Fruit fly (Drosophila melanogaster) whole organism, embryonic: ENCODE measurements around the gene GlnRS.

Experiments used
- Asciz ChIP-seq: fragments of 200-800 bp; sonication (Bioruptor generic); optimal IDR thresholded peaks from 2 replicates; lab custom pipeline; 2017; ENCODE audit warnings: missing biosample characterization, mild to moderate bottlenecking, missing genetic modification characterization, missing genetic modification reagents
- CG10431 ChIP-seq: fragments of 200-800 bp; sonication (Bioruptor generic); optimal IDR thresholded peaks from 3 replicates; lab custom pipeline; 2018; ENCODE audit warnings: missing biosample characterization, mild to moderate bottlenecking, missing genetic modification characterization
- CG11695 ChIP-seq: fragments of 200-800 bp; sonication (Bioruptor generic); IDR thresholded peaks from 3 replicates; pipeline ENCODE4 v1.3.6; 2022; ENCODE audit warnings: missing biosample characterization, missing genetic modification characterization
- CG14441 ChIP-seq: fragments of 200-800 bp; sonication (Bioruptor generic); IDR thresholded peaks from 2 replicates; pipeline ENCODE4 v1.3.6; 2022; ENCODE audit warnings: missing biosample characterization, missing genetic modification characterization
- CG1529 ChIP-seq: fragments of 200-800 bp; sonication (Bioruptor generic); optimal IDR thresholded peaks from 3 replicates; lab custom pipeline; 2018; ENCODE audit warnings: missing biosample characterization, missing genetic modification characterization
- CG15479 ChIP-seq: fragments of 200-800 bp; sonication (Bioruptor generic); optimal IDR thresholded peaks from 3 replicates; lab custom pipeline; 2019; ENCODE audit warnings: missing biosample characterization, mild to moderate bottlenecking, missing genetic modification characterization, moderate library complexity
- CG15514 ChIP-seq: fragments of 200-800 bp; sonication (Bioruptor generic); optimal IDR thresholded peaks from 3 replicates; lab custom pipeline; 2017; ENCODE audit warnings: missing biosample characterization, missing genetic modification characterization, mild to moderate bottlenecking, moderate library complexity, missing genetic modification reagents
- CG16779 ChIP-seq: fragments of 200-800 bp; sonication (Bioruptor generic); IDR thresholded peaks from 2 replicates; pipeline ENCODE4 v1.3.6; 2022; ENCODE audit warnings: missing biosample characterization, missing genetic modification characterization
- CG1792 ChIP-seq: fragments of 200-800 bp; sonication (Bioruptor generic); optimal IDR thresholded peaks from 2 replicates; lab custom pipeline; 2016; ENCODE audit warnings: missing biosample characterization, missing genetic modification characterization
- CG1832 ChIP-seq: fragments of 200-800 bp; sonication (Bioruptor generic); optimal IDR thresholded peaks from 2 replicates; lab custom pipeline; 2017; ENCODE audit warnings: missing biosample characterization, mild to moderate bottlenecking, missing genetic modification characterization, inconsistent platforms
- CG2678 ChIP-seq: fragments of 200-800 bp; sonication (Bioruptor generic); optimal IDR thresholded peaks from 3 replicates; lab custom pipeline; 2019; ENCODE audit warnings: missing biosample characterization, mild to moderate bottlenecking, missing genetic modification characterization, moderate library complexity
- CG5180 ChIP-seq: fragments of 200-800 bp; sonication (Bioruptor generic); optimal IDR thresholded peaks from 3 replicates; lab custom pipeline; 2017; ENCODE audit warnings: missing biosample characterization, missing genetic modification characterization, mild to moderate bottlenecking, moderate library complexity, missing genetic modification reagents
- CG7928 ChIP-seq: fragments of 200-800 bp; sonication (Bioruptor generic); optimal IDR thresholded peaks from 2 replicates; lab custom pipeline; 2017; ENCODE audit warnings: missing biosample characterization, mild to moderate bottlenecking, missing genetic modification characterization
- CG8765 ChIP-seq: fragments of 200-800 bp; sonication (Bioruptor generic); IDR thresholded peaks from 2 replicates; pipeline ENCODE4 v1.3.6; 2022; ENCODE audit warnings: missing biosample characterization, missing genetic modification characterization
- CG9215 ChIP-seq: fragments of 200-800 bp; sonication (Bioruptor generic); IDR thresholded peaks from 2 replicates; pipeline ENCODE4 v1.3.6; 2022; ENCODE audit warnings: missing biosample characterization, missing genetic modification characterization
- CG9797 ChIP-seq: fragments of 200-800 bp; sonication (Bioruptor generic); optimal IDR thresholded peaks from 3 replicates; lab custom pipeline; 2018; ENCODE audit warnings: missing biosample characterization, mild to moderate bottlenecking, missing genetic modification characterization
- Camta ChIP-seq: fragments of 200-800 bp; sonication (Bioruptor generic); optimal IDR thresholded peaks from 2 replicates; lab custom pipeline; 2016; ENCODE audit warnings: missing biosample characterization, missing genetic modification characterization
- D19A ChIP-seq: fragments of 200-800 bp; optimal IDR thresholded peaks from 3 replicates; lab custom pipeline; 2019; ENCODE audit warnings: missing biosample characterization, mild to moderate bottlenecking, missing genetic modification characterization, moderate library complexity
- Dip2 ChIP-seq: fragments of 200-800 bp; sonication (Bioruptor generic); IDR thresholded peaks from 2 replicates; pipeline ENCODE4 v1.3.6; 2022; ENCODE audit warnings: missing biosample characterization, missing genetic modification characterization
- ERR ChIP-seq: fragments of 200-800 bp; sonication (Bioruptor generic); optimal IDR thresholded peaks from 2 replicates; lab custom pipeline; 2016; ENCODE audit warnings: missing biosample characterization, missing genetic modification characterization
- Ets65A ChIP-seq: fragments of 200-800 bp; sonication (Bioruptor generic); peaks from one replicate; lab custom pipeline; 2016; ENCODE audit warnings: missing biosample characterization, missing genetic modification characterization
- Fer1 ChIP-seq: fragments of 200-800 bp; sonication (Bioruptor generic); optimal IDR thresholded peaks from 2 replicates; lab custom pipeline; 2017; ENCODE audit warnings: missing biosample characterization, mild to moderate bottlenecking, missing genetic modification characterization
- Jarid2 ChIP-seq: fragments of 200-800 bp; sonication (Bioruptor generic); optimal IDR thresholded peaks from 3 replicates; lab custom pipeline; 2017; ENCODE audit warnings: mild to moderate bottlenecking, missing biosample characterization, missing genetic modification reagents, missing genetic modification characterization
- Nf-YC ChIP-seq: fragments of 200-800 bp; optimal IDR thresholded peaks from 3 replicates; lab custom pipeline; 2019; ENCODE audit warnings: missing biosample characterization, mild to moderate bottlenecking, missing genetic modification characterization, moderate library complexity
- Pdp1 ChIP-seq, 2 experiments: fragments of 200-800 bp; sonication (Bioruptor generic); optimal IDR thresholded peaks; 3 replicates each; lab custom pipeline; 2016; ENCODE audit warnings: missing biosample characterization in 2 of 2, missing genetic modification characterization in 2 of 2, mild to moderate bottlenecking in 1 of 2, moderate library complexity in 1 of 2
- Side ChIP-seq: fragments of 200-800 bp; sonication (Bioruptor generic); optimal IDR thresholded peaks from 2 replicates; lab custom pipeline; 2016; ENCODE audit warnings: missing biosample characterization, missing genetic modification characterization
- az2 ChIP-seq: fragments of 200-800 bp; sonication (Bioruptor generic); optimal IDR thresholded peaks from 3 replicates; lab custom pipeline; 2016; ENCODE audit warnings: missing biosample characterization, missing genetic modification characterization
- bab2 ChIP-seq: fragments of 200-800 bp; sonication (Bioruptor generic); optimal IDR thresholded peaks from 2 replicates; lab custom pipeline; 2016; ENCODE audit warnings: missing biosample characterization, missing genetic modification characterization
- caup ChIP-seq: fragments of 200-800 bp; sonication (Bioruptor generic); optimal IDR thresholded peaks from 3 replicates; lab custom pipeline; 2017; ENCODE audit warnings: missing biosample characterization, mild to moderate bottlenecking, missing genetic modification characterization, moderate library complexity; ENCODE audit not compliant: severe bottlenecking
- croc ChIP-seq: fragments of 200-800 bp; sonication (Bioruptor generic); conservative IDR thresholded peaks from 3 replicates; pipeline ENCODE4 v1.3.6; 2022; ENCODE audit warnings: missing biosample characterization, missing genetic modification characterization
- da ChIP-seq: fragments of 200-800 bp; sonication (Bioruptor generic); optimal IDR thresholded peaks from 2 replicates; lab custom pipeline; 2016; ENCODE audit warnings: missing biosample characterization, missing genetic modification characterization
- grn ChIP-seq: fragments of 200-800 bp; sonication (Bioruptor generic); optimal IDR thresholded peaks from 3 replicates; lab custom pipeline; 2017; ENCODE audit warnings: missing biosample characterization, missing genetic modification characterization
- gsb ChIP-seq: fragments of 200-800 bp; sonication (Bioruptor generic); IDR thresholded peaks from 2 replicates; pipeline ENCODE4 v1.3.6; 2022; ENCODE audit warnings: missing biosample characterization, missing genetic modification characterization
- hth ChIP-seq: fragments of >200 bp; optimal IDR thresholded peaks from 2 replicates; lab custom pipeline; 2017; ENCODE audit warnings: inconsistent platforms
- kay ChIP-seq: fragments of 200-800 bp; sonication (Bioruptor generic); optimal IDR thresholded peaks from 2 replicates; lab custom pipeline; 2016; ENCODE audit warnings: missing biosample characterization, missing genetic modification characterization
- klu ChIP-seq: fragments of 200-800 bp; sonication (Bioruptor generic); IDR thresholded peaks from 2 replicates; pipeline ENCODE4 v1.3.6; 2022; ENCODE audit warnings: missing biosample characterization, missing genetic modification characterization
- lov ChIP-seq, 2 experiments: fragments of 200-800 bp in 1 of 2; fragments of >200 bp in 1 of 2; sonication (Bioruptor generic) in 1 of 2; IDR thresholded peaks in 1 of 2; optimal IDR thresholded peaks in 1 of 2; 2 replicates in 1 of 2; 3 replicates in 1 of 2; pipeline versions ENCODE4 v1.3.6 to Lab custom; 2017 to 2022; ENCODE audit warnings: missing biosample characterization in 1 of 2, missing genetic modification characterization in 1 of 2
- maf-S ChIP-seq: fragments of 200-800 bp; sonication (Bioruptor generic); optimal IDR thresholded peaks from 2 replicates; lab custom pipeline; 2016; ENCODE audit warnings: missing biosample characterization, missing genetic modification characterization
- mam ChIP-seq: fragments of 200-800 bp; sonication (Bioruptor generic); optimal IDR thresholded peaks from 3 replicates; lab custom pipeline; 2016; ENCODE audit warnings: missing biosample characterization, missing genetic modification characterization
- mld ChIP-seq: fragments of 200-800 bp; sonication (Bioruptor generic); IDR thresholded peaks from 3 replicates; pipeline ENCODE4 v1.3.6; 2022; ENCODE audit warnings: missing biosample characterization, missing genetic modification characterization; ENCODE audit not compliant: partially characterized antibody
- peb ChIP-seq: fragments of 200-800 bp; sonication (Bioruptor generic); IDR thresholded peaks from 2 replicates; pipeline ENCODE4 v1.3.6; 2022; ENCODE audit warnings: missing biosample characterization, missing genetic modification characterization
- pzg ChIP-seq: fragments of 200-800 bp; sonication (Bioruptor generic); optimal IDR thresholded peaks from 3 replicates; lab custom pipeline; 2018; ENCODE audit warnings: missing biosample characterization, mild to moderate bottlenecking, missing genetic modification characterization, moderate library complexity
- scrt ChIP-seq: fragments of 200-800 bp; sonication (Bioruptor generic); optimal IDR thresholded peaks from 2 replicates; lab custom pipeline; 2018; ENCODE audit warnings: missing biosample characterization, mild to moderate bottlenecking, missing genetic modification characterization, moderate library complexity
- seq ChIP-seq: fragments of 200-800 bp; sonication (Bioruptor generic); IDR thresholded peaks from 2 replicates; pipeline ENCODE4 v1.3.6; 2022; ENCODE audit warnings: missing biosample characterization, missing genetic modification characterization
- sob ChIP-seq: fragments of 200-800 bp; sonication (Bioruptor generic); IDR thresholded peaks from 2 replicates; pipeline ENCODE4 v1.3.6; 2022; ENCODE audit warnings: missing biosample characterization, missing genetic modification characterization
- sqz ChIP-seq: fragments of 200-800 bp; sonication (Bioruptor generic); optimal IDR thresholded peaks from 3 replicates; lab custom pipeline; 2018; ENCODE audit warnings: missing biosample characterization, mild to moderate bottlenecking, missing genetic modification characterization
- ttk ChIP-seq: fragments of 200-800 bp; sonication (Bioruptor generic); IDR thresholded peaks from 2 replicates; pipeline ENCODE4 v2.1.2; 2022; ENCODE audit warnings: missing biosample characterization, missing genetic modification characterization
- wdn ChIP-seq: fragments of 200-800 bp; sonication (Bioruptor generic); IDR thresholded peaks from 2 replicates; pipeline ENCODE4 v1.3.6; 2022; ENCODE audit warnings: missing biosample characterization, missing genetic modification characterization
- wor ChIP-seq: fragments of 200-800 bp; sonication (Bioruptor generic); IDR thresholded peaks from 2 replicates; pipeline ENCODE4 v1.3.6; 2022; ENCODE audit warnings: missing biosample characterization, missing genetic modification characterization
- z ChIP-seq: fragments of 200-800 bp; sonication (Bioruptor generic); IDR thresholded peaks from 3 replicates; pipeline ENCODE4 v1.3.6; 2022; ENCODE audit warnings: missing biosample characterization, missing genetic modification characterization

GlnRS gene

dm6 chr3R:25265589-25266201 lies at the start of gene GlnRS, which contains the start of gene RIOK2 (continued):
- TF ChIP-seq CG16779 (GFP tag; lab: Robert Waterston, UW) (no peak), kay (GFP tag; lab: Kevin White, UChicago) (peak; percentile 68), hth (lab: Kevin White, UChicago) (no peak), CG1792 (no peak), CG10431 (GFP tag; lab: Kevin White, UChicago) (no peak), CG15479 (GFP tag; lab: Kevin White, UChicago) (no peak), wor (GFP tag; lab: Robert Waterston, UW) (no peak), CG8765 (GFP tag; lab: Robert Waterston, UW) (no peak), D19A (tag; lab: Kevin White, UChicago) (no peak), croc (no peak; the same call in 2 of the 3 replicates), CG9797 (GFP tag; lab: Kevin White, UChicago) (peak; percentile 94), mld (GFP tag; lab: Robert Waterston, UW) (peak; percentile 91), pzg (GFP tag; lab: Kevin White, UChicago) (peak; percentile 98), CG7928 (GFP tag; lab: Kevin White, UChicago) (no peak), peb (GFP tag; lab: Robert Waterston, UW) (no peak), Camta (GFP tag; lab: Kevin White, UChicago) (no peak), scrt (GFP tag; lab: Kevin White, UChicago) (peak; percentile 95), caup (GFP tag; lab: Kevin White, UChicago) (no peak), ERR (peak; percentile 35), az2 (GFP tag; lab: Kevin White, UChicago) (no peak), klu (GFP tag; lab: Robert Waterston, UW) (no peak), CG11695 (no peak), da (GFP tag; lab: Kevin White, UChicago) (no peak), Nf-YC (no peak), CG9215 (GFP tag; lab: Robert Waterston, UW) (no peak), CG2678 (no peak), wdn (GFP tag; lab: Robert Waterston, UW) (no peak), CG1529 (GFP tag; lab: Kevin White, UChicago) (no peak), lov (optimal IDR thresholded peaks at IDR 0.05; lab: Kevin White, UChicago) (no peak), lov (GFP tag; IDR thresholded peaks at IDR 0.05; lab: Robert Waterston, UW) (no peak), bab2 (GFP tag; lab: Kevin White, UChicago) (no peak), Pdp1 (GFP tag; optimal IDR thresholded peaks at IDR 0.05; lab: Kevin White, UChicago) (no peak), Fer1 (GFP tag; lab: Kevin White, UChicago) (no peak), CG5180 (GFP tag; lab: Kevin White, UChicago) (no peak), ttk (GFP tag; lab: Robert Waterston, UW) (no peak), CG14441 (GFP tag; lab: Robert Waterston, UW) (no peak), gsb (no peak), z (GFP tag; lab: Robert Waterston, UW) (no peak), Dip2 (GFP tag; lab: Robert Waterston, UW) (no peak), Jarid2 (GFP tag; lab: Kevin White, UChicago) (no peak), CG15514 (peak; percentile 83), maf-S (GFP tag; lab: Kevin White, UChicago) (no peak), Side (peak; percentile 34), sqz (GFP tag; lab: Kevin White, UChicago) (no peak), seq (GFP tag; lab: Robert Waterston, UW) (no peak), Asciz (no peak), grn (GFP tag; lab: Kevin White, UChicago) (peak; percentile 7), CG1832 (GFP tag; lab: Kevin White, UChicago) (no peak), mam (no peak), Ets65A (no peak), sob (0 out of 2 replicates have a peak, but pooled peaks have one; percentile 49)
